Worm (Caenorhabditis elegans) whole organism, early embryonic: ENCODE data around the gene Y51H7C.7.
"Not testable (repeated sequence)": the region's sequence is repeated elsewhere in the genome, so short reads cannot be mapped to it uniquely, and the experiment has no call there.

Experiments used
- ama-1 ChIP-seq: fragments of 150-350 bp; optimal IDR thresholded peaks from 2 replicates; lab custom pipeline; 2014
- hmg-4 ChIP-seq: fragments of 200-800 bp; sonication (Bioruptor generic); optimal IDR thresholded peaks from 2 replicates; lab custom pipeline; 2018; ENCODE audit warnings: mild to moderate bottlenecking, missing genetic modification characterization, missing compliant biosample characterization
- tbx-37 ChIP-seq: fragments of 200-800 bp; sonication (Bioruptor generic); conservative IDR thresholded peaks from 2 replicates; pipeline ENCODE4 v1.3.6; 2022; ENCODE audit warnings: missing genetic modification reagents, missing genetic modification characterization, missing compliant biosample characterization

DNA sequence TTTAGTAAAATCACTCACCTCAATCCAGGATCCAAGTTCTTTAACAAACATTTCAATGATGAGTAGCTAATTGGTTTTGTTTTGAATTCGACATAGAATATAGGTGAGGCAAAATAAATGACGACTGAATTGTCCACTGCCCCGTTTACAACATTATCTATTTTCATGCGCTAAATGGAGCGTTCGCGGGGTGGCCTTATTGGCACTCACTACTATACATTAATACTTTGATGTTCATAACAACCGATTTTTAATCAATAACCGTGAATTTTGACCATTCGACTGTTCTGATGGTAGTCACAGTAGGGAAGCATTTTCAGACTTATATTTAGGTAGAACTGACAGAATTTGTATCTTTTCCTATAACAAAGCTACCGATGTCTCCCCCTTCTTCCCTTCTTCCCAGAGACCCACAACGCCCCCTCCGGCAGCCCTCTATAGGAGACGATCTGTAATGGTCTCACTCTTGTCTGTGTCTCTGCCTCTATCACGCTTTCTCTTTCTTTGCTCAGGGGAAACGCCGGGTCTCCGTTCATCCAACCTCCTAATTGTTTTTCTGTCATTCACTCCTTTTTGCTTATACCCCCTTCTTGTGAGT lies 44.4 kb downstream of the Y51H7C.7 start, which contains the start of gene Y51H7C.12:
- TF ChIP-seq tbx-37 (GFP tag; lab: Robert Waterston, UW); hmg-4 (GFP tag; lab: Kevin White, UChicago); ama-1: not testable (repeated sequence)
